Worm (Caenorhabditis elegans): ENCODE measurements around the gene irld-52.

The irld-52 gene

ce11 chrV:15766122-15766594, 13.3 kb upstream of the irld-52 start, which contains the start of the genes haf-3 and F57A10.2 (continued):
- TF ChIP-seq ztf-25 (GFP tag; IDR thresholded peaks at IDR 0.05) = no peak
- peak; percentile 85 for TF ChIP-seq madf-6 (GFP tag; IDR thresholded peaks at IDR 0.05)
- no peak for TF ChIP-seq hlh-12 (tag; optimal IDR thresholded peaks at IDR 0.05)
- peak; percentile 90 for TF ChIP-seq efl-1 (GFP tag; optimal IDR thresholded peaks at IDR 0.05)
- TF ChIP-seq xnd-1 (tag; optimal IDR thresholded peaks at IDR 0.05) = peak; percentile 56
- peak; percentile 65; the same call in 1 of the 2 replicates for TF ChIP-seq lir-1 (GFP tag; conservative IDR thresholded peaks at IDR 0.05)
- peak; percentile 75 for TF ChIP-seq C06A6.2 (GFP tag; conservative IDR thresholded peaks at IDR 0.05)
- TF ChIP-seq ZK185.1 (tag; optimal IDR thresholded peaks at IDR 0.05; ENCODE audit: poor library complexity, severe bottlenecking) = peak; percentile 75
- no peak for TF ChIP-seq ets-4 (GFP tag; optimal IDR thresholded peaks at IDR 0.05)
- peak; percentile 81 to 97 (median 92) for TF ChIP-seq lin-35 (GFP tag; optimal IDR thresholded peaks at IDR 0.05)
- TF ChIP-seq Y56A3A.18 (GFP tag; IDR thresholded peaks at IDR 0.05) = peak; percentile 71
- peak; percentile 35 for TF ChIP-seq F49E8.2 (tag; optimal IDR thresholded peaks at IDR 0.05; ENCODE audit: insufficient read depth)
- no peak for TF ChIP-seq nhr-120 (GFP tag; IDR thresholded peaks at IDR 0.05)
- no peak for TF ChIP-seq ccch-3 (GFP tag; optimal IDR thresholded peaks at IDR 0.05)
- TF ChIP-seq repo-1 (tag; optimal IDR thresholded peaks at IDR 0.05) = peak; percentile 70
- TF ChIP-seq F52B5.7 (tag; optimal IDR thresholded peaks at IDR 0.05) = no peak
- TF ChIP-seq atf-7 (tag; optimal IDR thresholded peaks at IDR 0.05) = peak; percentile 55
- 0 out of 2 replicates have a peak, but pooled peaks have one; percentile 45 for TF ChIP-seq F39B2.1 (GFP tag; IDR thresholded peaks at IDR 0.05)
- TF ChIP-seq sptf-2 (GFP tag; optimal IDR thresholded peaks at IDR 0.05) = no peak
- peak; percentile 82 for TF ChIP-seq hsf-1 (GFP tag; IDR thresholded peaks at IDR 0.05)
- TF ChIP-seq ceh-27 (GFP tag; optimal IDR thresholded peaks at IDR 0.05) = peak; percentile 65
- no peak for TF ChIP-seq lin-26 (GFP tag; IDR thresholded peaks at IDR 0.05)
- no peak for TF ChIP-seq zim-3 (tag; optimal IDR thresholded peaks at IDR 0.05)
- no peak for TF ChIP-seq B0035.1 (tag; optimal IDR thresholded peaks at IDR 0.05)
- TF ChIP-seq dpff-1 (tag; optimal IDR thresholded peaks at IDR 0.05) = no peak
- TF ChIP-seq hmg-20 (GFP tag; IDR thresholded peaks at IDR 0.05) = peak; percentile 75; the same call in 1 of the 2 replicates
- no peak for TF ChIP-seq zfh-2 (GFP tag; conservative IDR thresholded peaks at IDR 0.05)
- peak; percentile 93 for TF ChIP-seq dox-1 (GFP tag; IDR thresholded peaks at IDR 0.05)
- TF ChIP-seq egrh-3 (GFP tag; IDR thresholded peaks at IDR 0.05) = no peak
- peak; percentile 90 for TF ChIP-seq rcor-1 (GFP tag; IDR thresholded peaks at IDR 0.05)
- TF ChIP-seq unc-62 (GFP tag; optimal IDR thresholded peaks at IDR 0.05) = no peak
- TF ChIP-seq F10E7.11 (tag; optimal IDR thresholded peaks at IDR 0.05) = no peak
- peak; percentile 83 for TF ChIP-seq snpc-3.4 (tag; optimal IDR thresholded peaks at IDR 0.05)
- no peak for TF ChIP-seq mxl-1 (tag; optimal IDR thresholded peaks at IDR 0.05)
- TF ChIP-seq cebp-2 (GFP tag; IDR thresholded peaks at IDR 0.05) = no peak
- no peak for TF ChIP-seq hrde-1 (tag; optimal IDR thresholded peaks at IDR 0.05; ENCODE audit: borderline replicate concordance)
- TF ChIP-seq attf-5 (GFP tag; optimal IDR thresholded peaks at IDR 0.05) = peak; percentile 50
- no peak for TF ChIP-seq tbx-9 (tag; optimal IDR thresholded peaks at IDR 0.05; ENCODE audit: borderline replicate concordance)
- no peak for TF ChIP-seq nfya-2 (GFP tag; IDR thresholded peaks at IDR 0.05)
- TF ChIP-seq snpc-1.3 (tag; optimal IDR thresholded peaks at IDR 0.05; ENCODE audit: insufficient read depth) = peak; percentile 71
- TF ChIP-seq F55B11.4 (tag; optimal IDR thresholded peaks at IDR 0.05; ENCODE audit: borderline replicate concordance, insufficient read depth) = no peak
- no peak for TF ChIP-seq F57C9.4 (tag; optimal IDR thresholded peaks at IDR 0.05)
- no peak for TF ChIP-seq die-1 (tag; optimal IDR thresholded peaks at IDR 0.05)
- TF ChIP-seq T26A5.8 (tag; optimal IDR thresholded peaks at IDR 0.05) = no peak
- no peak for TF ChIP-seq ztf-6 (GFP tag; IDR thresholded peaks at IDR 0.05)
- peak; percentile 93 for TF ChIP-seq lin-40 (tag; optimal IDR thresholded peaks at IDR 0.05)
- no peak for TF ChIP-seq C17E4.6 (GFP tag; IDR thresholded peaks at IDR 0.05)
- TF ChIP-seq ceh-58 (GFP tag; IDR thresholded peaks at IDR 0.05) = no peak
